Worm (Caenorhabditis elegans): Measurements from ENCODE around the gene M01F1.9.
A peak's percentile ranks its signal among the peaks of the same experiment; 100 is the strongest.

The M01F1.9 gene

DNA sequence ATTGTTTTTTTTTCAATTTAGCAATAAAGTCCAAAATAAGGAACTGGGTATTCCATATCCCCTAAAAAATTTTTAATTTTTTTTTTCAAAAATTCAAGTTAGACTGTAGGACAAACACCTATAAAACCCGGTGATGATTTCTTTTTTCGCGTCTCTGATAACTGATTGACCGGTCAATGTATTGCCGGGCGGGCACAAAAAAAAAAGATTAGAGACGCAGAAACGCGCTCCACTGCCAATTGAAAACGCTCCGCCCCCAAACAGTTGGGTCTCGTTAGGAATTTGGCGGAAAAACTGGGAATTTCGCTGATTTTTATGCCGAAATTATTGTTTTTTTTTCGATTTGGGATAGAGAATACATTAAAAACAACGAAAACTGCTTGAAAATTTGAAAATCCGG, 30.5 kb downstream of the M01F1.9 start (continued):
- TF ChIP-seq hlh-30 (tag; optimal IDR thresholded peaks at IDR 0.05; ENCODE audit: insufficient read depth) (no peak), F37D6.2 (tag; optimal IDR thresholded peaks at IDR 0.05) (no peak), nhr-11 (tag; optimal IDR thresholded peaks at IDR 0.05) (no peak), ceh-82 (tag; optimal IDR thresholded peaks at IDR 0.05) (no peak), ZK546.5 (tag; optimal IDR thresholded peaks at IDR 0.05) (no peak), Y48G9A.11 (GFP tag; IDR thresholded peaks at IDR 0.05) (no peak), lsy-2 (tag; optimal IDR thresholded peaks at IDR 0.05) (no peak), egl-43 (GFP tag; IDR thresholded peaks at IDR 0.05) (no peak), zip-2 (tag; optimal IDR thresholded peaks at IDR 0.05) (no peak), daf-8 (GFP tag; IDR thresholded peaks at IDR 0.05) (no peak), snpc-4 (tag; optimal IDR thresholded peaks at IDR 0.05) (no peak), ces-1 (GFP tag; optimal IDR thresholded peaks at IDR 0.05) (no peak), lin-39 (tag; optimal IDR thresholded peaks at IDR 0.05) (no peak), hif-1 (tag; optimal IDR thresholded peaks at IDR 0.05) (no peak), nhr-28 (tag; optimal IDR thresholded peaks at IDR 0.05) (peak; percentile 36), tra-1 (GFP tag; IDR thresholded peaks at IDR 0.05) (no peak), dve-1 (tag; optimal IDR thresholded peaks at IDR 0.05; ENCODE audit: insufficient read depth) (peak; percentile 5), lin-13 (GFP tag; optimal IDR thresholded peaks at IDR 0.05) (no peak), ceh-32 (tag; optimal IDR thresholded peaks at IDR 0.05; ENCODE audit: poor library complexity) (no peak), php-3 (GFP tag; IDR thresholded peaks at IDR 0.05) (no peak), ztf-7 (tag; optimal IDR thresholded peaks at IDR 0.05) (no peak), F26F4.8 (GFP tag; conservative IDR thresholded peaks at IDR 0.05) (no peak), aha-1 (tag) (peak; percentile 62), dmd-9 (GFP tag; IDR thresholded peaks at IDR 0.05) (no peak), daf-16 (GFP tag; optimal IDR thresholded peaks at IDR 0.05) (no peak), daf-16 (tag; optimal IDR thresholded peaks at IDR 0.05) (no peak), daf-12 (tag; optimal IDR thresholded peaks at IDR 0.05) (no peak), nhr-41 (GFP tag; IDR thresholded peaks at IDR 0.05) (no peak), aly-2 (tag; optimal IDR thresholded peaks at IDR 0.05) (no peak), spr-3 (GFP tag; optimal IDR thresholded peaks at IDR 0.05) (no peak)

DNA sequence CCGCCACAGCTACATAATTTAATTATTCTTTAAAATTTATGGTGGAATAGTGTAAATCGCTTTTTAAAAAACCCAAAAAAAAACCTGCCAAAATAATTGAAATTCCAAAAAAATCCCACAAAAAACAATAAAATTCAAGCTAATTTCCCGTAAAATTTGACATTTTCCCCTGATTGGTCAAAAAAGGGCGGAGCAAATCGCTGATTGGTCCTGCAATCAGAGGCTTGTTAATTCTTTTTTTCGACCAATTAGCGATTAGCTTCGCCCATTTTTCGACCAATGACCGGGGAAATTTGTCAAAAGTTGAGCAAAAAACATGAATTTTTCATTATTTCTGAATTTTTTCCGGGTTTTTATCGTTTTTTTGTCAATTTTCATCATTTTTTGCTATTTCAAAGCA, 31.8 kb downstream of the M01F1.9 start:
- TF ChIP-seq nhr-25 (tag; optimal IDR thresholded peaks at IDR 0.05; ENCODE audit: borderline replicate concordance, insufficient read depth): no peak
- no peak for TF ChIP-seq lir-3 (tag; optimal IDR thresholded peaks at IDR 0.05)
- TF ChIP-seq nhr-111 (GFP tag; optimal IDR thresholded peaks at IDR 0.05): no peak
- no peak for TF ChIP-seq F37D6.2 (tag; optimal IDR thresholded peaks at IDR 0.05)
- TF ChIP-seq F49E8.2 (tag; optimal IDR thresholded peaks at IDR 0.05; ENCODE audit: borderline replicate concordance): no peak
- no peak for TF ChIP-seq mdl-1 (tag; optimal IDR thresholded peaks at IDR 0.05)
- TF ChIP-seq Y105C5A.15 (GFP tag; IDR thresholded peaks at IDR 0.05): no peak
- TF ChIP-seq nhr-6 (tag; optimal IDR thresholded peaks at IDR 0.05): no peak
- TF ChIP-seq saeg-2 (GFP tag; IDR thresholded peaks at IDR 0.05): no peak
- TF ChIP-seq mxl-3 (GFP tag; optimal IDR thresholded peaks at IDR 0.05): no peak
- TF ChIP-seq zip-2 (tag; optimal IDR thresholded peaks at IDR 0.05): no peak
- no peak for TF ChIP-seq tag-97 (GFP tag; IDR thresholded peaks at IDR 0.05)
- TF ChIP-seq ztf-11 (tag; optimal IDR thresholded peaks at IDR 0.05): no peak
- no peak for TF ChIP-seq daf-16 (GFP tag; optimal IDR thresholded peaks at IDR 0.05)
- no peak for TF ChIP-seq daf-16 (tag; optimal IDR thresholded peaks at IDR 0.05)
- no peak for TF ChIP-seq spr-1 (tag; optimal IDR thresholded peaks at IDR 0.05)
- no peak for TF ChIP-seq R02D3.7 (tag; optimal IDR thresholded peaks at IDR 0.05)
- no peak for TF ChIP-seq egl-43 (GFP tag; IDR thresholded peaks at IDR 0.05)
- TF ChIP-seq ceh-44 (GFP tag; IDR thresholded peaks at IDR 0.05): no peak

Data from whole organism, L4 larva.